Fruit fly (Drosophila melanogaster): Measurements from ENCODE around the gene escl.

Gene escl

DNA sequence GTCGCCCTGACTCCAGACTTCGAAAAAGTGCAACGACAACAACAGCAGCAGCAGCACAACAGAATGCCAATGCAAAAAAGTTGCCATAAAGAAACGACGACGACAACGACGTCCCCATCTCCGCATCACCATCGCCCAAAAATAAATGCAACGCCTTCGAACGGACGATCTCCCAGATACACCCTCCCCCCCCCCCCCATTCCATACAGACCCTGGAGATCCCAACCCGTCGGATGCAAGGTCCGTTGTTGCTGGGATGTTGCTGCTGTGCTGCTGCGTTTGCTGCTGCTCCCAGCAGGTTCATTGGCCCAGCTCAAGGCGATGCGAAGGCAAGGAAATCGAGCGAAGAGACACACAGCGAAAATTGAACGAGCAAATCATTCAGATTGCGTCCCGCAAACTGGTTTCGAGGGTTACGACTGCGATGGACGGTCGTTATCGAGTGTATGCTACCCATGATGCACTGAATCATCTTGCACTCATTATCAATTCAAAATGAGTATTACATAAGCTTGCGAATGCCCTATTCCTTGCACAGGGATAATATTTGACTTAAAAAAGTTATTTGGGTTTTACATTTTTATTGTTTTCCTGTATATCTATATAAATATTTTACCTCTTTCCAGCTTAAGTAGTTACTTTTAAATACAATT, 23.1 kb downstream of the escl start:
- no peak for TF ChIP-seq noc (tag; optimal IDR thresholded peaks at IDR 0.05)

DNA sequence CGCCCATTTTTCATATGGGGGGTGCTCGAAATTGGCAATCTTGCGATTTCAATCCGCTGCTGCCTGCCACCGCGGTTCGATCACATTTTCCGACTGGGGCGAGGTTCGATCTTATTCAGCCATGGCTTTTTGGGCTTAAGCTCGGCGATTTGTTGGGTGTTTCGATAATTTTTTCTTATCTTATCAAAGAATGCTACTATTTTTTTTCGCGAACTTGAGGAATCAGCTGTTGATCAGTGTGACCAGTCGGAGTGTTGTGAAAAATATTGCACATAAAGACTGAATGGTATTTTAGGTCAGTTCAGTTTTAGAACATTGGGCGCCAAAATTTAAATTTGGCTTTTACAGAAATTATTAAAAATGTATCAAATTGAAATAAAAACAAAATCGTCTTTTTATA, 30.0 kb downstream of the escl start, which contains the start of gene Wdr81:
TSS of gene Wdr81 (minus strand) at position 226 of the 400 bp plus-strand sequence.
- TF ChIP-seq noc (tag; optimal IDR thresholded peaks at IDR 0.05), result no peak

DNA sequence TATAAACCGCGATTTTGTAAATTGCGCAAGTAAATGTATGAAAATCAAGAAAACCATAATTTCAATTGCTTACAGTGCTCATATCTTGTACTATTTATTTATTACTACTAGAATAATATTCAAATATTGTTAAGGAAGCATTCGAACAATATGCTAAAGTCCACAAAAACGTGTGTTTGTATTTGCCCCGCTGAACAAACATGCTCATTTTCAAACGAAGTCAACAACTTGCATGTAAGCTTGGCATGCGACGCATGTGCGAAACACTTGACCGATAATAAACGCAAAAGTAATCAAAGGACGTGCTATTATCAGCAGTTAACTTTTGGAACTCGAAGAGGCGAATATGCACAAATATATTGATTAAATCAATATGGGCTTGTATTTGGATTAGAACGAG, 30.5 kb downstream of the escl start:
- no peak for TF ChIP-seq noc (tag; optimal IDR thresholded peaks at IDR 0.05)

DNA sequence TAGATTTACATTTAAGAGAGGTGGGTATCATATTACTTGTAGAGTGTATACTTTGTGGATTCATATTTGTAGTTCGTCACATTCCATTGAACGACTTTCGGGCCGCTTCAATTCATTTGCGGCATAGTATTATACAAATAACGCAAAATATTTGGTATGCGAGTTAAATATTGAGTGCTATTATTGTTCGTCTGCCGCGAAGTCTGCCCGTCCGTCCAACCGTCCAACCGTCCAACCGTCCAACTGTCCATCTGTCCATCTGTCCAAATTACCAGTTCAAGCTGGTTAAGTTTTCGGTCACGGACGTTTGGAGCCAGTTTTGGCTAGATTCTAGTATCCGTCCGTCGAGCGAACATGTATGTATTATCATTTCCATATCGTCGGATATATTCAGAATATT, 33.4 kb downstream of the escl start:
- TF ChIP-seq noc (tag; optimal IDR thresholded peaks at IDR 0.05), result no peak

DNA sequence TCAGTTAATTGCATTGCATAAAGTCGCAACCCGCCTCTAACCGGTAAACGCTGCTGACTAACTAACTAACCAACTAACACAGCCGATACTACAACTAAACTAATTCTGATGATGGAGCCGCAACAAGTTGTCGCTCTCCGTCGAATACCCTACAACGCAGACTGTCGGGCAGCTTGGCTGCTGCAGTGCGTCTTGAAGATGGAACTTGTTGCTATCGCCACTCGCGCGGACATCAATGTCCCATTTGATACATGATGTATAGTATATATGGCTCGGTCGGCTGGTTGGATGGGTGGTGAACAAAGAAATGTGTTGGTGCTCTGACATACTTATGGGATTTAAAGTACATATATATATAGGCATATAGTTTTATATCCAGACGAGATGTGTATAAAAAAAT, 34.8 kb downstream of the escl start:
- no peak for TF ChIP-seq noc (tag; optimal IDR thresholded peaks at IDR 0.05)

DNA sequence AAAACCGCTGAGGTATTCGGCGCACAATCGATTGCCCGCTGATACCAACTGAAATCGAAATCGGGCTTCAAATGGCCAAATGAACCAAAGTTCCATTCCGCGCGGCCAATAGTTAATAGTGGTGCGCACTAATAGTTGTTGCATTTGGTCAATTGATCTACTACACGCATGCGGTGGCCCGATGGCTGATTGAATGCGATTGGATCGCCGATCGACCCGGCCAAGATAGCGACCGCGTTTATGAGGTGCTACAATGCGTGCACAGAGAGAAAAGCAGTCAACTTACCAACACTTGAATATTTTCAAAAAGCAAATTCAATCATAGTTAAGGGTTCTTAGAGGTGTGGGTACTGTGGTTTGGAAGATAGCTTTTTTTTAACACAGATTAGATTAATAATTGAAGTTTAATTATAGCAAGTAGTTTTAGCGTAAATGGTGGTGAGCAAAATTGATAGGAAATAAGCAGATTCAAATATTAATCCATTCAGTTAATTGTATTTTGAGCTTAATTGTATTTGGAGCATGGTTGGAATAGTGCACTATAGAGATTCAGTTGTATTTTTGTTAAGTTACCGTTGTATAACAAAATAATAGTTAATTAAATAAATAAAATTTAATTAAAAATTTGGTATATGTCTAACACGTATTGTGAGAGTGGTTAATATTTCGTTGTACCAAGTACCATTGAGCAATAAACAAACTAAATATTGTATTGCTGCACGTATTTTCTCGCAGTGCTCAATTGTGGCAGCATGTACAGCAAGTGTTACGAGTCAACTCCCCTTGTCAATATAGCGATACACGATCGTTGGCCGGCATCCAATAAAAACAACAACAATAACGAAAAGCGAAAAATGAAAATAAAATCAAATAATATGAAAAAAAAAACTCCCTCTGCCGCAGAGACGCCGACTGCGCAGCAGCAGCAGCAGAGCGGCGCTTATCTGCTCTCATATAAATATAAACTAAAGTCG, 36.0 kb downstream of the escl start:
- peak; percentile 51 for TF ChIP-seq noc (tag; optimal IDR thresholded peaks at IDR 0.05)

DNA sequence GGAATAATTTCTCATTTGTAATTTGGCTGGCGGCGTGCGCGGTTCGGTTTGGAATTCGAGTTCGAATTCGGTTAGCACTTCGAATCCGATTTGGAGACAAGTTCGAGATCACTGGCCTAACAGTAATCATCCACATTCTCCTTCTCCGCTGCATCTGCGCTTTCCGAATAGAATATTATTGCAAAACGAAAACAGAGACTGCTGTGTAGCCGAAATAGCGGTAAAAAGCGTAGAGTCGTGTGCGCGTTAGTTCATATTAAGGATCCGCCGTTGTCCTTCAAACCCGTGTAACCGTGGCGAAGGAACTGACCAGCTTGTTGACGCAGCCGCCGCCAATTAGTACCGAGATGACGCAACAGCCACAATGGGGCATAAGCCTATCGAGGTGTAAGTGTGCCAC, 36.7 kb downstream of the escl start, which contains the start of gene dmGlut:
TSS of gene dmGlut (plus strand) at position 4 of the 400 bp plus-strand sequence.
- TF ChIP-seq noc (tag; optimal IDR thresholded peaks at IDR 0.05), result no peak

DNA sequence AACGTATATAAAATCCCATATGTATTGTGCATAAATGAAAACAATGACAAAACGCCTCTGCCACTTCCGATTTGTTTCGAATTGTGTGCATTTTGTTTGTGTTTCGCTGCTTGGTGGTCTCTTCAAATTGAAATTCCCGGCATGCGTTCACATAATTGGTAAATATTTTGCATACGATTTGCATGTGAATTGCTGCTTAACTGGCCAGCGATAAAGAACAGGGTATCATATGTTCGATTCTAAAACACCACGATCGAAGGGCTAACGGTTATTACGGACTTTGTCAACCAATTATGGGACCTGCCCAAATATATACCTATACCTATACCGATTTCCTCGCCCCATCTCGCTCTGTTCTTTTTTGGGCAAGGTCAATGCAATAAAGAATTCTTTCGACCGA, 37.4 kb downstream of the escl start:
- no peak for TF ChIP-seq noc (tag; optimal IDR thresholded peaks at IDR 0.05)

DNA sequence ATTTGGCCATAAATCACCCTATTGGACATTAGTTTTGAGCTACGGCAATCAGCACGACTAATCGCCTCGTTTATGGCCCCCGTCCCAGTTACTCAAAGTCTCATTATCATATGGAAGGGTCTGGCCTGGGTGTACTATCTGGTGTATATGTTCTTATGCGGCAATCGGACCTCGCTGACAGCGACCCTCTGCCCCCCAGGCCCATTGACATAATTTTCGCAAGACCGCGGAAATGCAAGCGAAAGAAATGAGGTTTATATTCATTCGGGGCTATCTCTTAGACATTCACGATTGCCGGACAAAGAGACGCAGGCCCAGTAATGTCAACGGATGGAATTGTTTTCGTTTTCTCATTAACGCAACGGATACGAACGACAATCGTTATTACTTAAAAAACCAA, 38.1 kb downstream of the escl start:
- TF ChIP-seq noc (tag; optimal IDR thresholded peaks at IDR 0.05), result no peak

DNA sequence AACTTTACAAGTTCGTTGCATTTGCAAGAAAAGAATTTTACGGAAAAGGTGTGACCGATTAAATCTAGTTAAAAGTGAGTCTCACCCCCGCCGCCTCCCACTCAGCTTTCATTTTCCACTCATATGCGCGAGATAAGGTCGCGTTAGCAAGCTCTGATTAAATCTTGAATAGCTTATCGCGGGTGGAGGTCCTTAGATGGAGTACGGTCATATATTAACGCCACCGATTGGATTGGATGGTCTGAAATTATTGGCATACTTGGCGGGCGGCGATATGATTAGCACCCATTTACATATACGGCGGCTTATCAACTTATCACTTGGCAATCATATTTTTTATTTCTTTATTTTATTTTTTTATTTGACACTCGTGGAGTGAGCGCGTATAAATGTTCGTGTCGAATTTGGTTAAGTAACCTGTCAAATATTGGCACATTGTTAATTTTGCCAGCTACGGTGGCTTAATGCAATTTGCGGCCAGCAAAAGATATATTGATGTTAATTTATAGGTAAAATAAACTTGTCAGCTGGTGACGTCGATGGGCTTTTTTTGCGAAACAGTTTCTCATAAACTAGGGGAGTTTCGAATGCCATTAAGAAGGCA, 39.0 kb downstream of the escl start:
- TF ChIP-seq noc (tag; optimal IDR thresholded peaks at IDR 0.05), result peak; percentile 89

DNA sequence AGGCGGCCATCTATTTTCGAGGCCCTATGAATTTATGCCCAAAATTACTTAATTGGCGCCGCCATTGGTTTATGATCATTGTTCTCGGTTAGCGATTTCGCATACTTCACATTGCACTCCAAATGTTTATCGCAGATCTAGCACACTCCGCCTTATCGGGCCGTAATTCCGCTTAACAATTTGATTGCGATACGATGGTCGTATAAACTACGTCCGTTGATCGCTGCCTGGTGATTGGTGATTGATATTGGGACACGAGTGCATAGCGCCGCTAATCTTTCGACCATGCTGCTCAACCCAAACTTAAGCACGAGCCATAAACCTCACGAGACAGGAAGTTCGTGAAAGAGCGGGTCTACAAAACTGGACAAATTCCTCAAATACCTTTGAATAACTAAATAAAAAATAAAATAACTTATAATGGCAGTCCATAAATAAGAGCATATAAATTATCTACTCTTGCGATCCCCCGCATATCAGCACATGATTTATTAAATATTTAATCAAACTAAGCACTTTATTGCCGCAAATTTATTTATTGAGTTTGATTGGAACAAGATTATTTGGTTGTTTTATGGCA, 39.9 kb downstream of the escl start:
- peak; percentile 79 for TF ChIP-seq noc (tag; optimal IDR thresholded peaks at IDR 0.05)

DNA sequence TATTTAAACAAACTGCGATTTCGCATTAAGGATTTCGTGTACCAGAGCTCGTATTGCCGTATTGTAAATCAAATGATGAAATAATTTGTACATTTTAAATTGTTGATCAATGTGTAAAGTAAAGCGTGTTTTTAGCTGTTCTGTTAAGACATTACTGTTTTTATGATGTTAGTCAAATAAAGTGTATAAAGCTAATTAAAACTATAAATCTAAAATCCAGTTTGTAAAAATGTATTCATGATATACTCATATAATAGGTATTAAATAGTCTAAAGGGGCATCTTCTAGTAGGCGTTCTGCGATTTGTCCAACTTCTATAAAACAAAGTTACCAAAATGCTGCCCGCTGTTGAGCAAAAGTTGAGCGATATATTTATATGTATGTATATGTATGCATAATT, 43.2 kb downstream of the escl start, which contains the start of gene CG18788:
TSS of gene CG18788 (plus strand) at position 301 of the 400 bp plus-strand sequence.
- no peak for TF ChIP-seq noc (tag; optimal IDR thresholded peaks at IDR 0.05)

DNA sequence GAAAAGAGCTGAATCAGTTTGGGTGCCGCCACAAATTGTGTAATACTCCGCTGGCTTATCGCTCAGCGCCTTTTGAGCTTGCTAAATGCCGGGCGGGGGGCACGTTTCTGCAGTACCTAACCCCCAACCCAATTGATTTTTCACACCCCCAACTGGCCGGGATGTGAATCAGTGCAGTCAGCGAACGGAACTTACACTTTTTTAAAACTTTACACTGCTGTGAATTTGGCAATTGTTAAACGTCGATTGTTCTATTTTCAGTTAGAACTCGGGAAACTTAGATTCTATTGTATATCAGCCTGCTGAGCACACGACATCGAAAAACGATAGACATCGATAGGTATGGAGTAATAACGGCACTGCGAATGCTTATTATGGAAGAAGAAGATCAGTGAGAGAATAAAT, 47.5 kb downstream of the escl start, which contains the start of gene Tom70:
TSS of gene Tom70 (minus strand) at position 335 of the 405 bp plus-strand sequence.
- no peak for TF ChIP-seq noc (tag; optimal IDR thresholded peaks at IDR 0.05)

DNA sequence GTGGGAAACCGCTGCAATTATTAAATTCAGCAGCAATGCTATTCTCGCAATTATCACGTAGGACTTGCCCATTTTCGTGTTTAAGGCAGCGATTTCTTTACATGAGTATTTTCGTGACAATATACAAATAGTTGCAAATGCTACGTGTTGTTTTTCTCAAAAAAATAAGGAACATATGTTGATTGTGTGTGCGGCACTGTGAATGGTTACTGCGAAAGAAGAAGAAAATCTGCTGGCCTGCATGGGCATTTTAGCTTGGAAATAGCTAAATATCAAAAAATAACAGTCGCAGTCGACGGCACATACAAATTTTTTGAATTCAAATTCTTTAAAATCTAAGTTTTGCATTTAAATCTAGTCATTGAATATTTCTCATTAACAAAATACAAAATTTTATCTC, 49.8 kb downstream of the escl start, which contains the start of gene CG6766:
TSS of gene CG6766 (minus strand) at position 180 of the 400 bp plus-strand sequence.
- no peak for TF ChIP-seq noc (tag; optimal IDR thresholded peaks at IDR 0.05)
